Worm (Caenorhabditis elegans) whole organism, L4/young adult: Measurements from ENCODE around the gene F36A4.2.

Source experiments
- W03F9.2 ChIP-seq: fragments of 150-350 bp; optimal IDR thresholded peaks from 2 replicates; lab custom pipeline; 2014; ENCODE audit warnings: missing biosample characterization, missing genetic modification characterization
- dao-5 ChIP-seq: sonication (generic microtip); optimal IDR thresholded peaks from 2 replicates; lab custom pipeline; 2016; ENCODE audit warnings: missing genotype, missing genetic modification characterization, moderate library complexity, missing compliant biosample characterization
- him-1 ChIP-seq: sonication (generic microtip); optimal IDR thresholded peaks from 2 replicates; lab custom pipeline; 2016; ENCODE audit warnings: missing genotype, missing genetic modification reagents, missing genetic modification characterization, missing compliant biosample characterization

The F36A4.2 gene

DNA sequence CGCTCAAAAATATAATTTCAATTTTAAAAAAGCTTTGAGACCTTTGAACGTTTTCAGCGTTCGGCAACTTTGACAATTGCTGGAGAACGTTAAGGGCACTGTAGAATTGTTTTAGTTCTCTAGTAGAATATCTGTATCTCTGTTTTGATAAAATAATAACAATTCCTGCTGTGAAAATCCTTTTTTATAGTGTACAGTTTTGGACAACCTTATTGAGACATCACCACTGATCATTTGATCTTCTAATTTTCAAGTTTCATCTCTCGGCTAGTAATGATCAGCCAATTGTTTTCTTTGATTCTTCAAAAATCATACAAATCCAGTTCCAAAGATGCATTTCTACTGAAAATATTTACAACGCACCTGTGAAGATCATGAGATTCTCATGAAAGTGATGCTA lies 21.5 kb downstream of the F36A4.2 start, which contains the start of gene F15E6.10:
TSS of gene F15E6.10 (plus strand) at position 301 of the 400 bp plus-strand sequence.
- no peak for TF ChIP-seq W03F9.2 (tag; lab: Kevin White, UChicago)
- TF ChIP-seq him-1 (tag; lab: Kevin White, UChicago), result no peak
- TF ChIP-seq dao-5 (tag; lab: Kevin White, UChicago), result no peak

DNA sequence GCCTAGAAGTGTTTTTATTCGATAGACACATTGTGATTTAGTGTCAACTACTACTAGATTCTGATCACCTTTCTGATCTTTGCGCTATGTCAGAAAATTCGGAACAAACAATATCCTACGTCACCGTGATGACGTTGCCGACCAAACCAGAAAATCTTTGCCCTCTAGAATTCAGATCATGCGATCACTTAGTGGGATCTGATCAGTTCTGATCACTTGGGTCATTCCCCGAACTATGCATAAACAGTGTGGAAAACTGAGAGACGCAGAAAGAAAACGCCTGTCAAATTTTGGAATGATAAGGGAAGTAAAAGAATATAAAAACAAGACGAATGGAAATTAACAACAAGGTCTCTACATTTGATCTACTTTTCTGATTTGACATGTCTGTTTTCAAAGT lies 23.5 kb downstream of the F36A4.2 start, which contains the start of gene F15E6.3:
TSS of gene F15E6.3 (plus strand) at position 344 of the 400 bp plus-strand sequence.
- TF ChIP-seq him-1 (tag; lab: Kevin White, UChicago) (no peak), dao-5 (tag; lab: Kevin White, UChicago) (no peak), W03F9.2 (tag; lab: Kevin White, UChicago) (no peak)

DNA sequence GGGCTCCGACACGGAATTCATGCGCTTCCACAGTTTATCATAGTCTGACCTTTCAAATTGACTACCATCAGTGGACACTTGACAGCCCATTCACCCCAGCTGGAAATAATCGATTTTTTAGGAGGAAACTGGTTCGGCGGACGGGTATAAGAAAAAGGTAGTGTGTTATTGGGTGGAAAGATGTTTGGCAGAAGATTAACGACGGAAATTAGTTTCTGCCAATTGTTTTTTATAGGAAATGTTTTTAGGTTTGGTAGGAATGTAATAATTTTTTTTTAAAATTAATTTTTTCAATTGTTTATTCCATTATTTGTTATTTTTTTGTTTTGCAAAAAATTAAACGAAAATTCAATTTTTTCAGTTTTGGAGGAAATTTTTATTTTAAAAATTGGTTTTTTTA lies 28.0 kb downstream of the F36A4.2 start, which contains the start of gene F15E6.9:
TSS of gene F15E6.9 (minus strand) at position 101 of the 400 bp plus-strand sequence.
- TF ChIP-seq him-1 (tag; lab: Kevin White, UChicago), result no peak

DNA sequence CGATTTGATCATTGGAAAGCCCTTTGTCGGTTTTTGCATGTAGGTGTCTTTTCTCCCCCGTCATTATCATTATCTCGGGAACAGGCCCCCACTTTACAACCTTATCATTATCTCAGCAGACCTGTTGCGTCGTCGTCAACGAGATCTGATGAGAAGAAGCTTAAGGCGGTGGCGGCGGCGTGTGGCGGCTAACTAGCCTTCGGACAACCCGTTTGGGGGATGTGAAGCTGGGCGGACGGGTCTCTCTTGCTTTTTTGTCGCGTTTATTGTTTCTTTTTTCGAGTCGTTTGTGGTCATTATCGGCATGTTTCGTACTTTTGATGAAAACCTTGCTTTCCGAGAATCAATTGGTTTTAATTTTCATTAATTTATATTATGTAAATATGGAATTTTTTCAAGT lies 29.0 kb downstream of the F36A4.2 start:
- TF ChIP-seq W03F9.2 (tag; lab: Kevin White, UChicago) (no peak), dao-5 (tag; lab: Kevin White, UChicago) (no peak), him-1 (tag; lab: Kevin White, UChicago) (no peak)

DNA sequence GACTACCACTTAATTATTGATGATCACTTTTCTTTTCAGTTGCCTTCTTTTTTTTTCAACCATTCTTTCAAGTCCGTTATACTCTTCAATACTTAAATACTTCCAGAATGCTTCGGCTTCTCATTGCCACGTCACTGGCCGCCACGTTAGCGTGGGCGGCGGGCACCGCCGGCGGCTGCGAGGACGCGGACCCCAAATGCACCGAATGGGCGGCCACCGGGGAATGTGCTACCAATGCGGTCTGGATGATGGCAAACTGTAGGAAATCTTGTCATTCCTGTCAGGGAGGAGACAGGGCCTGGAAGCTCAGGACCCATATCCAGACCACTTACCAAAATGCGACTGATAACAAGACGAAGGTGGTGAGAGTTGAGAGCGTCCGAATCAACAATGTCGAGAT lies 30.2 kb downstream of the F36A4.2 start, which contains the start of gene lgc-22:
TSS of gene lgc-22 (plus strand) at position 105 of the 400 bp plus-strand sequence.
- TF ChIP-seq W03F9.2 (tag; lab: Kevin White, UChicago), result no peak

DNA sequence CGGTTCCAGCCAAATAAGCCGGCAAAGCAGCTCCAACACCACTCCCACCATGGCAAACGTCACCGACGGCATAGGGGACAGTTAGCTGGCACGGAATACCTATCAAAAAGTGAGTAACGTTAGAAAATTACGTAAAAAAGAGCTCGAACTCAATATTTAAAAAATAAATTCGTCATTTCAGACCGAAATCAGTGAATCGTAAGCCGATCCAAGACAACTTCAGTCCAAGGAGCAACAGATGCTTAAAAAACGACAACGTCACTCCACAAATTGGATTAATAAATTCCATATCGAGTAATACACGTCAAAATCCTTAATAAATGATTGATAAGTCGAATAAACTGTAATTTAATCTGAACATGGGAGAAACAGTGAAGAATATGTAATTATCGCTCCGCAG lies 35.3 kb downstream of the F36A4.2 start:
- no peak for TF ChIP-seq W03F9.2 (tag; lab: Kevin White, UChicago)
- TF ChIP-seq dao-5 (tag; lab: Kevin White, UChicago), result no peak
- no peak for TF ChIP-seq him-1 (tag; lab: Kevin White, UChicago)

DNA sequence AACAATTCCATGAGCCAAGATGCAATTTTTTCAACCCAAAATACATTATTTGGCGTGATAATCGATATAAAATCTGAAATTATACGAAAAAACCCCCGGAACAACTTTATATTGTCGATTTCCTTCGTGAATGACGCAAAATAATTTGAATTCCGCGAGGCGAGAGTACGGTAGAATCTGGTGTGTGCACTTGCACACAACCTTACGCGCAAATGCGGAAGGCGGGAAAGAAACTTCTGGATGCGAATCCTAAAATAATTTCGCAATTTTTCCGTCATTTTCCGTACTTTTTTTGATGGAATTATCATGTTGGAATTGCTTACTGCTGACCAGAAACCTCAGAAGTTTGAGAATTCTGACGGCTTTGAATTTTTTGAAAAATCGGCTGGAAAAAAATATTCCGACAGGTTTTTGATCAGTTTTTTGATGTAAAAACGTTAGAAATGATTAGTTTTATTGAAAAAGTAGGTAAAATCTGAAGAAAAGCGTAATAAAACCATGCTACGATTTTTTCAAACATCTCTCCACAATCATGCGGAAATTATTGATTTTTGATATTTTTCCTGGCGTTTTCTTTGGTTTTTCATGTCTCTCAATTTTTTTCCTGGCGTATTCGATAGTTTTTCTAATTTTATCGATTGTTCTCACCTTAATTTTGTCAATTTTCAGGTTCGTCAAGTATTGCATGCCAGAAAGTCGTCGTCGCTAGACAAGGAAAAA lies 36.4 kb downstream of the F36A4.2 start, which contains the start of gene set-9:
TSS of gene set-9 (plus strand) at position 670 of the 720 bp plus-strand sequence.
- TF ChIP-seq dao-5 (tag; lab: Kevin White, UChicago), result no peak
- TF ChIP-seq W03F9.2 (tag; lab: Kevin White, UChicago), result no peak
- TF ChIP-seq him-1 (tag; lab: Kevin White, UChicago), result no peak

DNA sequence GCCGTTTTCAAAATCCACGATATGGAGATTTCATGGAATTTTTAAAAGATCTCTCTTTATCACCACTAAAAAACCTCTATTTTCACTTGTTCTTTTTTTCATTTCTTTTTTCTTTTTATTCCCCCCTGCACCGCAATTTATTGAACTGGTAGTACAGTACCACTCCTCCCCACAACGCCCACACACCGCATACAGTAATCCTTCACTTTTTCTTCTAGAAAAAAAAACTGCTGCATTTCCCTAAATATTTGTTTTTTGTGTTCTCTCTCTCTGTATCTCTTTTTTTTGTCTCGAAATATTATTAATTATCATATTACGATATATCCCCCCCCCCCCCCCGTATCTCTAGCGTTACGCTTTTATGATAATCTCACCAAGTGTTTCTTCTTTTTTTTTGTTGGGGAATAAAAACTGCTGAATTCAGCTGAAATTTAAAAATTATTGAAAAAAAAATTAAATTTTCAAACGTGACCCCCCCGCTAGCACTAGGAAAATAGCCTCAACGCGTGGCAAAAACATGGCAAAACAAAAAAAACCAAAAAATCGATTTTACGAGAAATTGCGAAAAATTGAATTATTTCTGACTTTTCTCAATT lies 45.9 kb downstream of the F36A4.2 start, which contains the start of gene Y24D9B.1:
TSS of gene Y24D9B.1 (plus strand) at position 546 of the 596 bp plus-strand sequence.
- TF ChIP-seq him-1 (tag; lab: Kevin White, UChicago) (no peak), dao-5 (tag; lab: Kevin White, UChicago) (no peak)

DNA sequence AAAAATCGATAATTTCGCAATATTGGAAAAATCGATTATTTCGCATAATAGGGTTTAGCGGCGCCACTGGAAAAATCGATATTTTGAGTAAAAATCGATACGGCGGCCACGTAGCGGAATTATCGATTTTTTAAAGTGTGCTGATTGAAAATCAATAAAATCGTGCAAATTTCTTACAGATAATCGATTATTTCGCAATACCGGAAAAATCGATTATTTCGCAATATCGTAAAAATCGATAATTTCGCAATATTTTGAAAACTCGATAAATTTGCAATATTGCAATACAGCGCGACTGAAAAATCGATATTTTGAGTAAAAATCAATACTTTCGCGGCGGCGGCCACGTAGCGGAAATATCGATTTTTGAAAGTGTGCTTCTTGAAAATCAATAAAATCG lies 46.6 kb downstream of the F36A4.2 start:
- TF ChIP-seq W03F9.2 (tag; lab: Kevin White, UChicago) (no peak), him-1 (tag; lab: Kevin White, UChicago) (no peak), dao-5 (tag; lab: Kevin White, UChicago) (no peak)

DNA sequence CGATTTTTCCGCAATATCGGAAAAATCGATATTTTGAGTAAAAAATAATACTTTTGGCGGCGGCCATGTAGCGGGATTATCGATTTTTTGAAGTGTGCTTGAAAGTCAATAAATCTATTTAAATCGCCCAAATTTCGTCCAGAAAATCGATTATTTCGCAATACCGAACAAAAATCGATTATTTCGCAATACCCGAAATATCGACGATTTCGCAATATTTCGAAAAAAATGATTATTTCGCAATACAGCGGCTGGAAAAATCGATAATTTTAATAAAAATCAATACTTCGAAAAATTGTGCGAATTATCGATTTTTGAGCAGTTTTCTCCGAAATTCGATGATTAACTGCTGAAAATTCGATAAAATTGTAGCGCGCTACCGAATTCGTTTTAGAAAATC lies 47.0 kb downstream of the F36A4.2 start:
- TF ChIP-seq him-1 (tag; lab: Kevin White, UChicago) (no peak), W03F9.2 (tag; lab: Kevin White, UChicago) (no peak), dao-5 (tag; lab: Kevin White, UChicago) (no peak)

DNA sequence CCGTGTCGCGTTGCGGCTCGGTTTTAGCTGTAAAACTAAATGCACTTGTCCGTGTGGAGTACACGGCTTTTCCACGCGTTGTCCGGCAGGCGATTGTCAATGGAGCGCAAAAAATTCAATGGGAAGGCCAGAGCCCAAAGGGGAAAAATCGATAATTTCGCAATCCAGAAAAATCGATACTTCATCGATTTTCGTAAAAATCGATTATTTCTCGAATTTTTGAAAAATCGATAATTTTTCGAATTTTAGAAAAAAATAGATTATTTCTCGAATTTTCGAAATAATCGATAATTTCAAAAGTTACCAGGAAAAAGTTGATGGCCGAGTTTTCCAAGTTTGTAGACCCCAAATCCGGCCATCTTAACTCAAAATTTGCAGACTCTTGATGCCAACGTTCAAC lies 48.4 kb downstream of the F36A4.2 start:
- no peak for TF ChIP-seq dao-5 (tag; lab: Kevin White, UChicago)
- no peak for TF ChIP-seq him-1 (tag; lab: Kevin White, UChicago)
- no peak for TF ChIP-seq W03F9.2 (tag; lab: Kevin White, UChicago)
